Worm (Caenorhabditis elegans) whole organism, late embryonic: ENCODE data around the gene srh-10.

ENCODE experiments used
- C08G9.2 ChIP-seq: sonication (generic microtip); optimal IDR thresholded peaks from 2 replicates; lab custom pipeline; 2016; ENCODE audit warnings: mild to moderate bottlenecking, missing genetic modification characterization, moderate library complexity, missing compliant biosample characterization
- ceh-31 ChIP-seq: sonication (generic microtip); optimal IDR thresholded peaks from 2 replicates; lab custom pipeline; 2016; ENCODE audit warnings: missing genetic modification characterization, missing compliant biosample characterization
- fkh-6 ChIP-seq: sonication (generic microtip); optimal IDR thresholded peaks from 2 replicates; lab custom pipeline; 2016; ENCODE audit warnings: missing genetic modification characterization, missing compliant biosample characterization
- npax-4 ChIP-seq: sonication (generic microtip); optimal IDR thresholded peaks from 2 replicates; lab custom pipeline; 2016; ENCODE audit warnings: missing genetic modification characterization, missing compliant biosample characterization
- pag-3 ChIP-seq: sonication (generic microtip); optimal IDR thresholded peaks from 2 replicates; lab custom pipeline; 2016; ENCODE audit warnings: missing compliant biosample characterization, missing genetic modification characterization, borderline replicate concordance

ce11 chrV:6110533-6110932, 43.6 kb upstream of the srh-10 start, which contains the start of gene F17A9.4:
- no peak for TF ChIP-seq npax-4
- TF ChIP-seq ceh-31 (tag; lab: Kevin White, UChicago): no peak
- no peak for TF ChIP-seq C08G9.2 (tag; lab: Kevin White, UChicago)
- TF ChIP-seq fkh-6 (tag; lab: Kevin White, UChicago): no peak
- TF ChIP-seq pag-3 (tag; lab: Kevin White, UChicago): no peak
